Fruit fly (Drosophila melanogaster) whole organism, pupa: Measurements from ENCODE around the gene CG46516.
"Not testable (repeated sequence)": the region's sequence is repeated elsewhere in the genome, so short reads cannot be mapped to it uniquely, and the experiment has no call there.

Experiments used
- CG12605 ChIP-seq: fragments of 200-800 bp; sonication (Bioruptor generic); IDR thresholded peaks from 2 replicates; pipeline ENCODE4 v1.3.6; 2022; ENCODE audit warnings: missing biosample characterization, missing genetic modification characterization
- CG13204 ChIP-seq: fragments of 200-800 bp; sonication (Bioruptor generic); optimal IDR thresholded peaks from 2 replicates; lab custom pipeline; 2018; ENCODE audit warnings: missing biosample characterization, mild to moderate bottlenecking, missing genetic modification characterization, moderate library complexity
- CG14655 ChIP-seq: fragments of 200-800 bp; sonication (Bioruptor generic); optimal IDR thresholded peaks from 3 replicates; lab custom pipeline; 2017; ENCODE audit warnings: mild to moderate bottlenecking, missing biosample characterization, missing genetic modification reagents, missing genetic modification characterization
- CG15710 ChIP-seq: fragments of 200-800 bp; sonication (Bioruptor generic); optimal IDR thresholded peaks from 2 replicates; lab custom pipeline; 2018; ENCODE audit warnings: missing biosample characterization, mild to moderate bottlenecking, missing genetic modification characterization, moderate library complexity
- CG17806 ChIP-seq: fragments of 200-800 bp; sonication (Bioruptor generic); optimal IDR thresholded peaks from 2 replicates; lab custom pipeline; 2018; ENCODE audit warnings: missing biosample characterization, mild to moderate bottlenecking, missing genetic modification characterization, moderate library complexity
- CG32121 ChIP-seq: fragments of 200-800 bp; sonication (Bioruptor generic); IDR thresholded peaks from 2 replicates; pipeline ENCODE4 v1.3.6; 2022; ENCODE audit warnings: missing biosample characterization, missing genetic modification characterization
- CG34367 ChIP-seq: fragments of 200-800 bp; sonication (Bioruptor generic); optimal IDR thresholded peaks from 2 replicates; lab custom pipeline; 2018; ENCODE audit warnings: missing biosample characterization, mild to moderate bottlenecking, missing genetic modification characterization
- CG4496 ChIP-seq: fragments of 200-800 bp; sonication (Bioruptor generic); IDR thresholded peaks from 3 replicates; pipeline ENCODE4 v1.3.6; 2022; ENCODE audit warnings: missing biosample characterization, missing genetic modification characterization
- CG8301 ChIP-seq: fragments of 200-800 bp; sonication (Bioruptor generic); optimal IDR thresholded peaks from 2 replicates; lab custom pipeline; 2018; ENCODE audit warnings: missing biosample characterization, mild to moderate bottlenecking, missing genetic modification characterization
- CG9948 ChIP-seq: fragments of 200-800 bp; sonication (Bioruptor generic); optimal IDR thresholded peaks from 2 replicates; lab custom pipeline; 2018; ENCODE audit warnings: missing biosample characterization, mild to moderate bottlenecking, missing genetic modification characterization, moderate library complexity
- D1 ChIP-seq: fragments of 200-800 bp; sonication (Bioruptor generic); optimal IDR thresholded peaks from 2 replicates; lab custom pipeline; 2018; ENCODE audit warnings: missing biosample characterization, mild to moderate bottlenecking, missing genetic modification characterization, moderate library complexity
- EcR ChIP-seq: fragments of 200-800 bp; sonication (Bioruptor generic); optimal IDR thresholded peaks from 3 replicates; lab custom pipeline; 2019; ENCODE audit warnings: missing biosample characterization, missing genetic modification characterization, mild to moderate bottlenecking, moderate library complexity, missing genetic modification reagents
- Ets98B ChIP-seq: fragments of 200-800 bp; sonication (Bioruptor generic); IDR thresholded peaks from 2 replicates; pipeline ENCODE4 v1.3.6; 2022; ENCODE audit warnings: missing biosample characterization, missing genetic modification characterization
- Pif1B ChIP-seq: fragments of 200-800 bp; sonication (Bioruptor generic); optimal IDR thresholded peaks from 3 replicates; lab custom pipeline; 2016; ENCODE audit warnings: missing biosample characterization, missing genetic modification characterization
- Snoo ChIP-seq: fragments of 200-800 bp; sonication (Bioruptor generic); optimal IDR thresholded peaks from 3 replicates; lab custom pipeline; 2017; ENCODE audit warnings: missing biosample characterization, mild to moderate bottlenecking, missing genetic modification characterization, inconsistent platforms
- gl ChIP-seq: fragments of 200-800 bp; sonication (Bioruptor generic); optimal IDR thresholded peaks from 2 replicates; lab custom pipeline; 2018; ENCODE audit warnings: missing biosample characterization, mild to moderate bottlenecking, missing genetic modification characterization

Gene CG46516

DNA sequence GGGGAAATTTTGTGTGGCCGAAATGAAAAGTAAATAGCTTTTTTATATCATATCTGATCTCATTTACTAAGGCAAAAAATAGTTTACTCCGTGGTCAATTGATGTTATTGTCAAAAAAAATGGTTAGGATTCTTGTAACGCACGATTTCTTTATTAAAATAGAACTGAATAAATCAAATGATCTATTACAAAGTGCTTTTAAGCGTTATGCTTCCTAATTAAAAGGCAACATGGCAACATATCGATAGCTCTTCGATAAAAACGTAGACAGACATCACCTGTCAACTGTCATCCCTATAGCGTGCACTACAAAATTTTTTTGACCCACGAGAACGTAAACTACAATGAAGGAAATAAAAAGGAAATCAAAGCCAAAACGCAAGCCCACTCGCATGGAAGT, 5.0 kb downstream of the CG46516 start, which contains the start of gene CG46517:
TSS of gene CG46517 (plus strand) at position 301 of the 400 bp plus-strand sequence.
- not testable (repeated sequence) for TF ChIP-seq CG12605 (GFP tag; lab: Robert Waterston, UW); Pif1B; CG34367 (tag; lab: Kevin White, UChicago)

DNA sequence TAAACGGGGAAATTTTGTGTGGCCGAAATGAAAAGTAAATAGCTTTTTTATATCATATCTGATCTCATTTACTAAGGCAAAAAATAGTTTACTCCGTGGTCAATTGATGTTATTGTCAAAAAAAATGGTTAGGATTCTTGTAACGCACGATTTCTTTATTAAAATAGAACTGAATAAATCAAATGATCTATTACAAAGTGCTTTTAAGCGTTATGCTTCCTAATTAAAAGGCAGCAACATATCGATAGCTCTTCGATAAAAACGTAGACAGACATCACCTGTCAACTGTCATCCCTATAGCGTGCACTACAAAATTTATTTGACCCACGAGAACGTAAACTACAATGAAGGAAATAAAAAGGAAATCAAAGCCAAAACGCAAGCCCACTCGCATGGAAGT, 14.1 kb downstream of the CG46516 start, which contains the start of gene CG46518:
TSS of gene CG46518 (plus strand) at position 301 of the 400 bp plus-strand sequence.
- not testable (repeated sequence) for TF ChIP-seq CG4496; Pif1B; Snoo (tag; lab: Kevin White, UChicago)

DNA sequence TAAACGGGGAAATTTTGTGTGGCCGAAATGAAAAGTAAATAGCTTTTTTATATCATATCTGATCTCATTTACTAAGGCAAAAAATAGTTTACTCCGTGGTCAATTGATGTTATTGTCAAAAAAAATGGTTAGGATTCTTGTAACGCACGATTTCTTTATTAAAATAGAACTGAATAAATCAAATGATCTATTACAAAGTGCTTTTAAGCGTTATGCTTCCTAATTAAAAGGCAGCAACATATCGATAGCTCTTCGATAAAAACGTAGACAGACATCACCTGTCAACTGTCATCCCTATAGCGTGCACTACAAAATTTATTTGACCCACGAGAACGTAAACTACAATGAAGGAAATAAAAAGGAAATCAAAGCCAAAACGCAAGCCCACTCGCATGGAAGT, 19.1 kb downstream of the CG46516 start, which contains the start of gene CG46519:
TSS of gene CG46519 (plus strand) at position 301 of the 400 bp plus-strand sequence.
- not testable (repeated sequence) for TF ChIP-seq CG8301 (tag; lab: Kevin White, UChicago); CG34367 (tag; lab: Kevin White, UChicago); CG13204

DNA sequence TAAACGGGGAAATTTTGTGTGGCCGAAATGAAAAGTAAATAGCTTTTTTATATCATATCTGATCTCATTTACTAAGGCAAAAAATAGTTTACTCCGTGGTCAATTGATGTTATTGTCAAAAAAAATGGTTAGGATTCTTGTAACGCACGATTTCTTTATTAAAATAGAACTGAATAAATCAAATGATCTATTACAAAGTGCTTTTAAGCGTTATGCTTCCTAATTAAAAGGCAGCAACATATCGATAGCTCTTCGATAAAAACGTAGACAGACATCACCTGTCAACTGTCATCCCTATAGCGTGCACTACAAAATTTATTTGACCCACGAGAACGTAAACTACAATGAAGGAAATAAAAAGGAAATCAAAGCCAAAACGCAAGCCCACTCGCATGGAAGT, 24.1 kb downstream of the CG46516 start, which contains the start of gene CG46520:
TSS of gene CG46520 (plus strand) at position 301 of the 400 bp plus-strand sequence.
- not testable (repeated sequence) for TF ChIP-seq CG15710 (tag; lab: Kevin White, UChicago); CG32121 (GFP tag; lab: Robert Waterston, UW); Ets98B (GFP tag; lab: Robert Waterston, UW)

DNA sequence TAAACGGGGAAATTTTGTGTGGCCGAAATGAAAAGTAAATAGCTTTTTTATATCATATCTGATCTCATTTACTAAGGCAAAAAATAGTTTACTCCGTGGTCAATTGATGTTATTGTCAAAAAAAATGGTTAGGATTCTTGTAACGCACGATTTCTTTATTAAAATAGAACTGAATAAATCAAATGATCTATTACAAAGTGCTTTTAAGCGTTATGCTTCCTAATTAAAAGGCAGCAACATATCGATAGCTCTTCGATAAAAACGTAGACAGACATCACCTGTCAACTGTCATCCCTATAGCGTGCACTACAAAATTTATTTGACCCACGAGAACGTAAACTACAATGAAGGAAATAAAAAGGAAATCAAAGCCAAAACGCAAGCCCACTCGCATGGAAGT, 29.1 kb downstream of the CG46516 start, which contains the start of gene CG46521:
TSS of gene CG46521 (plus strand) at position 301 of the 400 bp plus-strand sequence.
- TF ChIP-seq Ets98B (GFP tag; lab: Robert Waterston, UW); CG15710 (tag; lab: Kevin White, UChicago); EcR (GFP tag; lab: Kevin White, UChicago): not testable (repeated sequence)
- TF ChIP-seq, all 21 proteins: peak for 0; not testable (repeated sequence) for 21

DNA sequence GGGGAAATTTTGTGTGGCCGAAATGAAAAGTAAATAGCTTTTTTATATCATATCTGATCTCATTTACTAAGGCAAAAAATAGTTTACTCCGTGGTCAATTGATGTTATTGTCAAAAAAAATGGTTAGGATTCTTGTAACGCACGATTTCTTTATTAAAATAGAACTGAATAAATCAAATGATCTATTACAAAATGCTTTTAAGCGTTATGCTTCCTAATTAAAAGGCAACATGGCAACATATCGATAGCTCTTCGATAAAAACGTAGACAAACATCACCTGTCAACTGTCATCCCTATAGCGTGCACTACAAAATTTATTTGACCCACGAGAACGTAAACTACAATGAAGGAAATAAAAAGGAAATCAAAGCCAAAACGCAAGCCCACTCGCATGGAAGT, 34.2 kb downstream of the CG46516 start, which contains the start of gene CG46522:
TSS of gene CG46522 (plus strand) at position 301 of the 400 bp plus-strand sequence.
- TF ChIP-seq CG17806 (tag; lab: Kevin White, UChicago); CG9948 (tag; lab: Kevin White, UChicago); D1: not testable (repeated sequence)

DNA sequence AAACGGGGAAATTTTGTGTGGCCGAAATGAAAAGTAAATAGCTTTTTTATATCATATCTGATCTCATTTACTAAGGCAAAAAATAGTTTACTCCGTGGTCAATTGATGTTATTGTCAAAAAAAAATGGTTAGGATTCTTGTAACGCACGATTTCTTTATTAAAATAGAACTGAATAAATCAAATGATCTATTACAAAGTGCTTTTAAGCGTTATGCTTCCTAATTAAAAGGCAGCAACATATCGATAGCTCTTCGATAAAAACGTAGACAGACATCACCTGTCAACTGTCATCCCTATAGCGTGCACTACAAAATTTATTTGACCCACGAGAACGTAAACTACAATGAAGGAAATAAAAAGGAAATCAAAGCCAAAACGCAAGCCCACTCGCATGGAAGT, 39.2 kb downstream of the CG46516 start, which contains the start of gene CG41562:
TSS of gene CG41562 (plus strand) at position 301 of the 400 bp plus-strand sequence.
- TF ChIP-seq gl; CG14655 (GFP tag; lab: Kevin White, UChicago); CG34367 (tag; lab: Kevin White, UChicago): not testable (repeated sequence)
